2 worm cellular contexts compared by ENCODE assay signal in genomic region chrIV:4184767-4185166, ce11.
TF ChIP-seq lines count a peak whose summit lies in the region.
"Not testable (repeated sequence)": the region's sequence is repeated elsewhere in the genome, so short reads cannot be mapped to it uniquely, and the experiment has no call there.

No protein-coding gene starts in this region.

TF ChIP-seq in whole organism, L1 larva, 84 proteins besides CTCF, POLR2A, EP300 and RAD21 (continued from another document):
- peak; percentile 45 for TF ChIP-seq nhr-90 (tag; optimal IDR thresholded peaks at IDR 0.05; lab: Kevin White, UChicago; ENCODE audit: poor library complexity)
- TF ChIP-seq egl-13 (tag; optimal IDR thresholded peaks at IDR 0.05; lab: Kevin White, UChicago), result peak; percentile 31
- TF ChIP-seq lin-35 (GFP tag; optimal IDR thresholded peaks at IDR 0.05; lab: Kevin White, UChicago), result peak; percentile 58 to 71
- peak; percentile 45 for TF ChIP-seq lin-14 (GFP tag; optimal IDR thresholded peaks at IDR 0.05; lab: Kevin White, UChicago)
- TF ChIP-seq ceh-88 (GFP tag; IDR thresholded peaks at IDR 0.05; lab: Robert Waterston, UW), result peak; percentile 97
- TF ChIP-seq mab-9 (GFP tag; IDR thresholded peaks at IDR 0.05; lab: Robert Waterston, UW), result peak; percentile 92
- peak; percentile 74 for TF ChIP-seq nhr-47 (tag; optimal IDR thresholded peaks at IDR 0.05; lab: Kevin White, UChicago)
- peak; percentile 22 for TF ChIP-seq dsc-1 (tag; optimal IDR thresholded peaks at IDR 0.05; lab: Kevin White, UChicago)
- TF ChIP-seq rnt-1 (tag; optimal IDR thresholded peaks at IDR 0.05; lab: Kevin White, UChicago), result peak; percentile 62
- peak; percentile 16 for TF ChIP-seq fkh-8 (tag; optimal IDR thresholded peaks at IDR 0.05; lab: Kevin White, UChicago)
- TF ChIP-seq lin-15B (tag; optimal IDR thresholded peaks at IDR 0.05; lab: Kevin White, UChicago), result peak; percentile 27
- TF ChIP-seq efl-1 (optimal IDR thresholded peaks at IDR 0.05; lab: Kevin White, UChicago), result peak; percentile 47 to 71
- peak; percentile 74 to 97 for TF ChIP-seq efl-1 (GFP tag; optimal IDR thresholded peaks at IDR 0.05 in 1 of 2; lab: Kevin White, UChicago)
- peak; percentile 46 for TF ChIP-seq F16B12.6 (tag; optimal IDR thresholded peaks at IDR 0.05; lab: Kevin White, UChicago)
- TF ChIP-seq nhr-20 (tag; optimal IDR thresholded peaks at IDR 0.05; lab: Kevin White, UChicago), result peak; percentile 40

TF ChIP-seq in whole organism, L4 larva, 104 proteins besides CTCF, POLR2A, EP300 and RAD21 (continued from another document):
- TF ChIP-seq php-3 (GFP tag; IDR thresholded peaks at IDR 0.05; lab: Robert Waterston, UW) (peak; percentile 92), lin-38 (GFP tag; IDR thresholded peaks at IDR 0.05; lab: Robert Waterston, UW) (peak; percentile 100), lin-29 (GFP tag; IDR thresholded peaks at IDR 0.05; lab: Robert Waterston, UW) (peak; percentile 98), nhr-42 (GFP tag; IDR thresholded peaks at IDR 0.05; lab: Robert Waterston, UW) (peak; percentile 97), hlh-11 (tag; optimal IDR thresholded peaks at IDR 0.05; lab: Kevin White, UChicago) (peak; percentile 3), saeg-2 (GFP tag; IDR thresholded peaks at IDR 0.05; lab: Robert Waterston, UW) (peak; percentile 88), mes-2 (tag; optimal IDR thresholded peaks at IDR 0.05; lab: Kevin White, UChicago; ENCODE audit: poor library complexity, severe bottlenecking) (peak; percentile 53), T26A8.4 (GFP tag; IDR thresholded peaks at IDR 0.05; lab: Robert Waterston, UW) (peak; percentile 96), lsy-2 (tag; optimal IDR thresholded peaks at IDR 0.05; lab: Kevin White, UChicago) (peak; percentile 28 to 77), zfp-3 (GFP tag; conservative IDR thresholded peaks at IDR 0.05; lab: Robert Waterston, UW) (peak; percentile 93), ZK337.2 (GFP tag; IDR thresholded peaks at IDR 0.05; lab: Robert Waterston, UW) (peak; percentile 82), lin-1 (GFP tag; IDR thresholded peaks at IDR 0.05; lab: Robert Waterston, UW) (0 out of 2 replicates have a peak, but pooled peaks have one; percentile 43), vab-7 (GFP tag; IDR thresholded peaks at IDR 0.05; lab: Robert Waterston, UW) (peak; percentile 81), dmd-6 (GFP tag; IDR thresholded peaks at IDR 0.05; lab: Robert Waterston, UW) (peak; percentile 95), rbr-2 (tag; optimal IDR thresholded peaks at IDR 0.05; lab: Kevin White, UChicago) (peak; percentile 32), dpl-1 (GFP tag; optimal IDR thresholded peaks at IDR 0.05; lab: Kevin White, UChicago) (peak; percentile 33), ceh-20 (GFP tag; IDR thresholded peaks at IDR 0.05; lab: Robert Waterston, UW) (peak; percentile 98), pha-4 (GFP tag; IDR thresholded peaks at IDR 0.05; lab: Robert Waterston, UW) (peak; percentile 85)
- not testable (repeated sequence) for TF ChIP-seq pha-4 (tag; optimal IDR thresholded peaks at IDR 0.05; lab: Kevin White, UChicago)
